Worm (Caenorhabditis elegans) whole organism, young adult: ENCODE results near the gene C14C6.2.

Experiments used
- F55B11.4 ChIP-seq: sonication (generic microtip); optimal IDR thresholded peaks from 2 replicates; lab custom pipeline; 2016; ENCODE audit warnings: missing compliant biosample characterization, missing genetic modification characterization, borderline replicate concordance; ENCODE audit not compliant: insufficient read depth
- Y79H2A.3 ChIP-seq: fragments of 200-800 bp; sonication (Bioruptor generic); conservative IDR thresholded peaks from 2 replicates; pipeline ENCODE4 v1.3.6; 2022; ENCODE audit warnings: missing genetic modification reagents, missing genetic modification characterization, missing compliant biosample characterization
- Y95B8A.8 ChIP-seq: fragments of 200-800 bp; sonication (Bioruptor generic); IDR thresholded peaks from 2 replicates; pipeline ENCODE4 v1.3.6; 2022; ENCODE audit warnings: missing genetic modification reagents, missing genetic modification characterization, missing compliant biosample characterization
- ama-1 ChIP-seq, 3 experiments: fragments of 150-350 bp in 1 of 3; sonication (generic microtip) in 2 of 3; optimal IDR thresholded peaks; 2 replicates each; lab custom pipeline; 2014 to 2018; ENCODE audit warnings: missing biosample characterization in 2 of 3, missing genetic modification characterization in 2 of 3, missing genetic modification reagents in 2 of 3
- aptf-3 ChIP-seq: fragments of 200-800 bp; sonication (Bioruptor generic); IDR thresholded peaks from 2 replicates; pipeline ENCODE4 v1.3.6; 2022; ENCODE audit warnings: missing genetic modification characterization, missing compliant biosample characterization
- him-1 ChIP-seq: sonication (generic microtip); optimal IDR thresholded peaks from 2 replicates; lab custom pipeline; 2016; ENCODE audit warnings: missing genotype, missing genetic modification reagents, missing genetic modification characterization, missing compliant biosample characterization
- let-607 ChIP-seq, 2 experiments: fragments of 200-800 bp in 1 of 2; sonication (Bioruptor generic) in 1 of 2; sonication (generic microtip) in 1 of 2; optimal IDR thresholded peaks; 2 replicates each; lab custom pipeline; 2016 to 2018; ENCODE audit warnings: mild to moderate bottlenecking in 2 of 2, missing compliant biosample characterization in 2 of 2, missing genetic modification characterization in 2 of 2, moderate library complexity in 2 of 2, missing genotype in 1 of 2
- nfya-1 ChIP-seq: sonication (generic microtip); optimal IDR thresholded peaks from 2 replicates; lab custom pipeline; 2017; ENCODE audit warnings: antibody characterized with exemption, missing compliant biosample characterization, missing genetic modification characterization, borderline replicate concordance; ENCODE audit not compliant: insufficient read depth
- nfya-2 ChIP-seq: fragments of 200-800 bp; sonication (Bioruptor generic); IDR thresholded peaks from 2 replicates; pipeline ENCODE4 v1.3.6; 2022; ENCODE audit warnings: missing genetic modification reagents, missing genetic modification characterization, missing compliant biosample characterization
- snpc-1.3 ChIP-seq: sonication (generic microtip); optimal IDR thresholded peaks from 2 replicates; lab custom pipeline; 2017; ENCODE audit warnings: missing genetic modification characterization, mild to moderate bottlenecking, missing compliant biosample characterization, antibody characterized with exemption, moderate library complexity, missing genotype, missing genetic modification reagents; ENCODE audit not compliant: insufficient read depth
- tlf-1 ChIP-seq: fragments of 200-800 bp; sonication (Bioruptor generic); optimal IDR thresholded peaks from 2 replicates; lab custom pipeline; 2018; ENCODE audit warnings: mild to moderate bottlenecking, missing genetic modification characterization, missing compliant biosample characterization
- unc-62 ChIP-seq: fragments of 150-350 bp; optimal IDR thresholded peaks from 2 replicates; lab custom pipeline; 2014; ENCODE audit warnings: missing biosample characterization, missing genetic modification reagents, missing genetic modification characterization
- ztf-3 ChIP-seq: fragments of 200-800 bp; sonication (Bioruptor generic); optimal IDR thresholded peaks from 2 replicates; lab custom pipeline; 2018; ENCODE audit warnings: mild to moderate bottlenecking, missing genetic modification characterization, missing compliant biosample characterization

- TF ChIP-seq ztf-3 (GFP tag; lab: Kevin White, UChicago) (no peak), Y95B8A.8 (no peak), let-607 (tag; optimal IDR thresholded peaks at IDR 0.05; lab: Kevin White, UChicago) (no peak), nfya-1 (tag; lab: Kevin White, UChicago) (no peak), unc-62 (no peak), F55B11.4 (tag; lab: Kevin White, UChicago) (no peak), ama-1 (optimal IDR thresholded peaks at IDR 0.05; lab: Kevin White, UChicago) (no peak), ama-1 (GFP tag; optimal IDR thresholded peaks at IDR 0.05; lab: Kevin White, UChicago) (no peak), him-1 (tag; lab: Kevin White, UChicago) (no peak), nfya-2 (GFP tag; lab: Robert Waterston, UW) (no peak), tlf-1 (GFP tag; lab: Kevin White, UChicago) (no peak), aptf-3 (GFP tag; lab: Robert Waterston, UW) (no peak), Y79H2A.3 (GFP tag; lab: Robert Waterston, UW) (no peak), snpc-1.3 (tag; lab: Kevin White, UChicago) (no peak)
These were observed 37.9 kb upstream of the C14C6.2 start, which contains the start of gene R11G11.16 for ce11 chrV:525040-525439.
